Fruit fly (Drosophila melanogaster): ENCODE measurements around the gene CG13901.
A peak's percentile ranks its signal among the peaks of the same experiment; 100 is the strongest.

The CG13901 gene

DNA sequence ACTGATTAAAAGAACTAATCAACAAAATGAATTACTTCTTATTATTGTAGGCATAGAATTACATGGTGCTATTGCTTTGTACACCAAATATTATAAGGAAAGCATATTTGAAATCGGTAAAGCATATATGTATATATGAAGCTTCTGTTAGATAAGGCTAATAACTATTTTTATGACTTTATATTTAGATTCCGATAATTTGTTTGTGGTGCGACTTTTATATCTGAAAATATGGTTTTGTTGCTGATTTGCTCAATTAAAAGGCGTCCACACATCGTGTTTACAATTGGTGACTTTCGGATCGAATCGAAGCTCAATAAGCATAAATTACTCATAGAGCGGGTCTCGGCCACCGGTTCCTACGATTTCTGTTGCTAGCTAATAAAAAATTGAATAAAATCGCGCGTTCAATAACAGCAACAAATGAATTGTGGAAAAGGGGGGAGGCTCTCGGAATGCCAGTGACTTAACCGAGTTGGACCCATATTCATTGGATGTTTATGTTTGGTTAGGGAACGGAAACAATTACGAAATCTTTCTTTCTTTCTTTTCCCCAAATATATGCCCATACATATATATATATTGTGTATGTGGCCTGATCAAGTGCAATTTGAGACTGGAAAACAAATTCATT lies 48.1 kb upstream of the CG13901 start (continued):
- peak; percentile 8 for TF ChIP-seq sens (GFP tag)
- TF ChIP-seq CG12071 (GFP tag; optimal IDR thresholded peaks at IDR 0.05), result no peak

- no peak for TF ChIP-seq CG8359 (GFP tag; optimal IDR thresholded peaks at IDR 0.05; ENCODE audit: borderline replicate concordance)
- TF ChIP-seq CG7372 (GFP tag; IDR thresholded peaks at IDR 0.05), result 0 out of 2 replicates have a peak, but pooled peaks have one; percentile 50
- no peak for TF ChIP-seq CG9437 (GFP tag; optimal IDR thresholded peaks at IDR 0.05)
- peak; percentile 10 for TF ChIP-seq Ets65A (GFP tag)
- peak; percentile 9 for TF ChIP-seq gcm (GFP tag; optimal IDR thresholded peaks at IDR 0.05)
- no peak for TF ChIP-seq CG9876 (GFP tag; optimal IDR thresholded peaks at IDR 0.05)
- TF ChIP-seq Med (GFP tag), result peak; percentile 20
- no peak for TF ChIP-seq Tbp (GFP tag; optimal IDR thresholded peaks at IDR 0.05)
These were observed 47.4 kb upstream of the CG13901 start for dm6 chr3L:885006-885405.

- no peak for TF ChIP-seq seq (GFP tag; IDR thresholded peaks at IDR 0.05)
- no peak for TF ChIP-seq h (optimal IDR thresholded peaks at IDR 0.05)
- TF ChIP-seq CG12744 (GFP tag; optimal IDR thresholded peaks at IDR 0.05), result no peak
- TF ChIP-seq CG15696 (tag; optimal IDR thresholded peaks at IDR 0.05), result no peak
- no peak for TF ChIP-seq toy (GFP tag; IDR thresholded peaks at IDR 0.05)
- TF ChIP-seq CG10321 (GFP tag; IDR thresholded peaks at IDR 0.05), result no peak
- TF ChIP-seq tup (GFP tag; optimal IDR thresholded peaks at IDR 0.05), result no peak
- TF ChIP-seq CG32767 (GFP tag; IDR thresholded peaks at IDR 0.05), result no peak
- peak; percentile 10; the same call in 1 of the 3 replicates for TF ChIP-seq Mrtf (GFP tag; IDR thresholded peaks at IDR 0.05)
- no peak for TF ChIP-seq Ada2b (GFP tag; IDR thresholded peaks at IDR 0.05)
- no peak for TF ChIP-seq pita (GFP tag; optimal IDR thresholded peaks at IDR 0.05)
- no peak for TF ChIP-seq CG11695 (GFP tag; IDR thresholded peaks at IDR 0.05)
- TF ChIP-seq pfk (GFP tag; optimal IDR thresholded peaks at IDR 0.05), result no peak
- TF ChIP-seq CG10267 (tag; optimal IDR thresholded peaks at IDR 0.05), result no peak
- TF ChIP-seq Deaf1 (tag; optimal IDR thresholded peaks at IDR 0.05), result no peak
- no peak for TF ChIP-seq CrebB (tag; optimal IDR thresholded peaks at IDR 0.05)
- no peak for TF ChIP-seq bowl (GFP tag; IDR thresholded peaks at IDR 0.05)
- no peak for TF ChIP-seq jumu (GFP tag; optimal IDR thresholded peaks at IDR 0.05)
- no peak for TF ChIP-seq mirr (GFP tag; optimal IDR thresholded peaks at IDR 0.05)
- TF ChIP-seq lola (GFP tag; optimal IDR thresholded peaks at IDR 0.05), result no peak
- no peak for TF ChIP-seq Usf (GFP tag; optimal IDR thresholded peaks at IDR 0.05)
- TF ChIP-seq slou (GFP tag; optimal IDR thresholded peaks at IDR 0.05), result no peak
- TF ChIP-seq Fer3 (tag; optimal IDR thresholded peaks at IDR 0.05), result peak; percentile 23
- no peak for TF ChIP-seq ftz-f1 (GFP tag; optimal IDR thresholded peaks at IDR 0.05)
- no peak for TF ChIP-seq CG4820 (GFP tag; optimal IDR thresholded peaks at IDR 0.05)
- TF ChIP-seq crol (GFP tag; IDR thresholded peaks at IDR 0.05), result no peak
- no peak for TF ChIP-seq CG17361 (GFP tag; IDR thresholded peaks at IDR 0.05)
- TF ChIP-seq corto (GFP tag; optimal IDR thresholded peaks at IDR 0.05), result no peak
- TF ChIP-seq CG9817 (tag; optimal IDR thresholded peaks at IDR 0.05), result no peak
- TF ChIP-seq twi (tag; optimal IDR thresholded peaks at IDR 0.05), result no peak
- no peak for TF ChIP-seq Hr3 (GFP tag; optimal IDR thresholded peaks at IDR 0.05)
- TF ChIP-seq az2 (GFP tag; optimal IDR thresholded peaks at IDR 0.05), result no peak
- no peak for TF ChIP-seq grn (GFP tag; optimal IDR thresholded peaks at IDR 0.05)
- no peak for TF ChIP-seq CG3995 (GFP tag; optimal IDR thresholded peaks at IDR 0.05)
- TF ChIP-seq Hand (GFP tag; optimal IDR thresholded peaks at IDR 0.05), result no peak
- TF ChIP-seq Bteb2 (GFP tag; optimal IDR thresholded peaks at IDR 0.05), result no peak
- no peak for TF ChIP-seq Atf-2 (GFP tag; optimal IDR thresholded peaks at IDR 0.05)
- TF ChIP-seq Optix (GFP tag; IDR thresholded peaks at IDR 0.05), result no peak
- no peak for TF ChIP-seq Dfd (GFP tag; optimal IDR thresholded peaks at IDR 0.05)
These were observed 46.6 kb upstream of the CG13901 start for dm6 chr3L:884239-884638.

Measured in whole organism, embryonic.